Worm (Caenorhabditis elegans) whole organism, midembryonic: ENCODE data around the gene T25G12.13.

Experiments
- flt-1 ChIP-seq: fragments of 200-800 bp; sonication (Bioruptor generic); IDR thresholded peaks from 2 replicates; pipeline ENCODE4 v1.3.6; 2022; ENCODE audit warnings: missing genetic modification characterization, missing compliant biosample characterization
- klf-2 ChIP-seq: fragments of 200-800 bp; sonication (Bioruptor generic); conservative IDR thresholded peaks from 2 replicates; pipeline ENCODE4 v1.3.6; 2022; ENCODE audit warnings: missing genetic modification reagents, missing genetic modification characterization, missing compliant biosample characterization
- med-1 ChIP-seq: sonication (generic microtip); optimal IDR thresholded peaks from 2 replicates; lab custom pipeline; 2017; ENCODE audit warnings: missing genetic modification characterization, mild to moderate bottlenecking, missing compliant biosample characterization, antibody characterized with exemption, missing genetic modification reagents; ENCODE audit not compliant: insufficient read depth
- tab-1 ChIP-seq: fragments of 200-800 bp; sonication (Bioruptor generic); IDR thresholded peaks from 2 replicates; pipeline ENCODE4 v1.3.6; 2022; ENCODE audit warnings: missing genetic modification characterization, missing compliant biosample characterization
- ztf-23 ChIP-seq: fragments of 200-800 bp; sonication (Bioruptor generic); IDR thresholded peaks from 2 replicates; pipeline ENCODE4 v1.3.6; 2022; ENCODE audit warnings: missing genetic modification reagents, missing genetic modification characterization, missing compliant biosample characterization
- ztf-29 ChIP-seq: fragments of 200-800 bp; sonication (Bioruptor generic); IDR thresholded peaks from 2 replicates; pipeline ENCODE4 v1.3.6; 2022; ENCODE audit warnings: missing genetic modification reagents, missing genetic modification characterization, missing compliant biosample characterization

ce11 chrX:17203399-17203798 lies 39.8 kb upstream of the T25G12.13 start:
- TF ChIP-seq flt-1 (GFP tag; lab: Robert Waterston, UW) (no peak), ztf-23 (GFP tag; lab: Robert Waterston, UW) (no peak), ztf-29 (GFP tag; lab: Robert Waterston, UW) (no peak), med-1 (no peak), klf-2 (GFP tag; lab: Robert Waterston, UW) (no peak), tab-1 (GFP tag; lab: Robert Waterston, UW) (no peak)
